Fruit fly (Drosophila melanogaster) Kc167 (cell line): Measurements from ENCODE around the gene CG43246.

ENCODE experiments used
- Myc ChIP-seq: fragments of >200 bp; optimal IDR thresholded peaks from 2 replicates; lab custom pipeline; 2017; ENCODE audit warnings: missing external identifiers
- Sin3A ChIP-seq: fragments of >200 bp; optimal IDR thresholded peaks from 2 replicates; lab custom pipeline; 2018; ENCODE audit warnings: missing external identifiers
- h ChIP-seq: fragments of >200 bp; optimal IDR thresholded peaks from 3 replicates; lab custom pipeline; 2018; ENCODE audit warnings: missing external identifiers
- insv ChIP-seq: fragments of >200 bp; optimal IDR thresholded peaks from 3 replicates; lab custom pipeline; 2018; ENCODE audit warnings: missing external identifiers
- psq ChIP-seq: fragments of >200 bp; optimal IDR thresholded peaks from 2 replicates; lab custom pipeline; 2017; ENCODE audit warnings: missing external identifiers
- ttk ChIP-seq: sonication (Bioruptor generic); optimal IDR thresholded peaks from 2 replicates; lab custom pipeline; 2017; ENCODE audit warnings: missing external identifiers

Gene CG43246

DNA sequence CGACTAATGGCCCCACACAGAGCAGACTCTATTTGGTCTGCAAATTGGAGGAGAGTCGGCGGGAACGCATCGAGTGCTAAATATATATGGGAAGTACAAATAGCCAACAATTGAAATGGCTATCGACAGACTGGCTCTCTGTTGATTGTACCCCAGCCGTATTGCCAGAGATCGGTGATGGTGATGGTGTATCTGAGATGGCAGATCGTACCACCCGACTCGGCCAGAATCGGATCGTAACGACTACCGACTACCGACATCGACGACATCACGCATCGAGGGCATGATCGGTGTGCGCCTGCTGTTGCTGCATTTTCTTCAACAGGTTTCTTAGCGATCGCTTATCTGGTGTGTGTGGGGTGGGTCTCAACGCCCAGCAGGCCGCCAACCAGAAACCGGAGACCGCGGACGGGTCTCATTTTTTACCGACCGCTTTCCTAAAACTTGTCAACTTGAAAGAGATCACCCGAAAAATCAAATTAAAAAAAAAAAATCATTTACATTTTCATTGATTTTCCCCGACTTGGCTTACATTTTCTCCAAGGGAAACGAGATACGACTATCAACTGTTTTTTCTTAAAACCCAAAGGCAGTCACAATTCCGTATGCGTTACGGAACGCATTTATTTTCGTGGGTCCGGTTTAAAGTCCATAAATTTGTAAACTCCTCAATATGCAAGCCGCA lies 7.7 kb downstream of the CG43246 start:
- no peak for TF ChIP-seq insv (lab: Kevin White, UChicago)
- TF ChIP-seq Myc, result no peak
- TF ChIP-seq ttk (lab: Kevin White, UChicago), result no peak
- no peak for TF ChIP-seq psq (lab: Kevin White, UChicago)
- no peak for TF ChIP-seq h (lab: Kevin White, UChicago)
- no peak for TF ChIP-seq Sin3A (lab: Kevin White, UChicago)

dm6 chr3L:14544987-14545943 lies 8.8 kb downstream of the CG43246 start:
- TF ChIP-seq h (lab: Kevin White, UChicago) (no peak), insv (lab: Kevin White, UChicago) (no peak), Sin3A (lab: Kevin White, UChicago) (no peak), Myc (no peak), ttk (lab: Kevin White, UChicago) (no peak), psq (lab: Kevin White, UChicago) (no peak)

DNA sequence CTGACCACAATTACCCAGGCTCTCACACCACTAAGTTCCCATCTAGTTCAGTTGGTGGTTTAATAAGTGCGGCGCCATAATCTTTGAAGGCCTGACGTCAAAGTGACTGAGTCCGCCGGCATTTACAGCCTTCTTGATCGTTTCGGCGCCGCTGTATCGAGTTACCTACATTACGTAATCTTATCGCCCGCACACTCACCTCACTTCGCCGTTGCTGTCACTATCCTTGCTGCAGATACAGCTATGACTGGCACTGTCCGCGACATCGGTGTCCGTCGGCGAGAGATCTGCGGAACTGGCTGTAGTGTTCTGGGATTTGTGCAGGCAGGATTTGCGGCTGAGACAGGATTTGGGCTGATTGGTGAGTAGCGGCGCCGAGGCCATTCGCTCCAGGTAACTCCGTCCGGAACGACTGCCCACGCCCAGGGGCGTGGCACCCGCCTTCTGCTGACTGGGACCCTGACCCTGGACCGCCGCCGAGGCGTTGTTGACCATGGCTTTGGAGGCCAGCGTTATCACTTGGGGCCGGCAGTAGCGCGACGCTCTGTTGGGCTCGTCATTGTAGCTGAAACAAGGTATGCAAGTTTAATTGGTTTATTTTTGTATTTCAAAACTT lies 10.6 kb downstream of the CG43246 start:
- TF ChIP-seq Myc (no peak), insv (lab: Kevin White, UChicago) (no peak), psq (lab: Kevin White, UChicago) (no peak), ttk (lab: Kevin White, UChicago) (no peak), Sin3A (lab: Kevin White, UChicago) (no peak), h (lab: Kevin White, UChicago) (no peak)

dm6 chr3L:14547811-14548765 lies 11.7 kb downstream of the CG43246 start:
- TF ChIP-seq psq (lab: Kevin White, UChicago) (no peak), insv (lab: Kevin White, UChicago) (no peak), h (lab: Kevin White, UChicago) (no peak)

dm6 chr3L:14549215-14549614 lies 12.8 kb downstream of the CG43246 start:
- TF ChIP-seq psq (lab: Kevin White, UChicago) (no peak), h (lab: Kevin White, UChicago) (no peak), Sin3A (lab: Kevin White, UChicago) (no peak), insv (lab: Kevin White, UChicago) (no peak), ttk (lab: Kevin White, UChicago) (no peak), Myc (no peak)

- no peak for TF ChIP-seq ttk (lab: Kevin White, UChicago)
- no peak for TF ChIP-seq insv (lab: Kevin White, UChicago)
- TF ChIP-seq h (lab: Kevin White, UChicago), result no peak
- no peak for TF ChIP-seq Sin3A (lab: Kevin White, UChicago)
- no peak for TF ChIP-seq psq (lab: Kevin White, UChicago)
- TF ChIP-seq Myc, result no peak
These were observed 13.5 kb downstream of the CG43246 start for dm6 chr3L:14549958-14550357.

dm6 chr3L:14550839-14551415 lies 14.5 kb downstream of the CG43246 start, which contains the start of gene Gbs-70E:
Gene Gbs-70E, minus strand, starts transcription at chr3L:14550975.
- no peak for TF ChIP-seq Sin3A (lab: Kevin White, UChicago)
- no peak for TF ChIP-seq Myc
- no peak for TF ChIP-seq insv (lab: Kevin White, UChicago)
- TF ChIP-seq ttk (lab: Kevin White, UChicago), result no peak
- TF ChIP-seq h (lab: Kevin White, UChicago), result no peak
- no peak for TF ChIP-seq psq (lab: Kevin White, UChicago)

dm6 chr3L:14551621-14552020 lies 15.2 kb downstream of the CG43246 start:
- TF ChIP-seq h (lab: Kevin White, UChicago) (no peak), ttk (lab: Kevin White, UChicago) (no peak), Myc (no peak), psq (lab: Kevin White, UChicago) (no peak), Sin3A (lab: Kevin White, UChicago) (no peak), insv (lab: Kevin White, UChicago) (no peak)

DNA sequence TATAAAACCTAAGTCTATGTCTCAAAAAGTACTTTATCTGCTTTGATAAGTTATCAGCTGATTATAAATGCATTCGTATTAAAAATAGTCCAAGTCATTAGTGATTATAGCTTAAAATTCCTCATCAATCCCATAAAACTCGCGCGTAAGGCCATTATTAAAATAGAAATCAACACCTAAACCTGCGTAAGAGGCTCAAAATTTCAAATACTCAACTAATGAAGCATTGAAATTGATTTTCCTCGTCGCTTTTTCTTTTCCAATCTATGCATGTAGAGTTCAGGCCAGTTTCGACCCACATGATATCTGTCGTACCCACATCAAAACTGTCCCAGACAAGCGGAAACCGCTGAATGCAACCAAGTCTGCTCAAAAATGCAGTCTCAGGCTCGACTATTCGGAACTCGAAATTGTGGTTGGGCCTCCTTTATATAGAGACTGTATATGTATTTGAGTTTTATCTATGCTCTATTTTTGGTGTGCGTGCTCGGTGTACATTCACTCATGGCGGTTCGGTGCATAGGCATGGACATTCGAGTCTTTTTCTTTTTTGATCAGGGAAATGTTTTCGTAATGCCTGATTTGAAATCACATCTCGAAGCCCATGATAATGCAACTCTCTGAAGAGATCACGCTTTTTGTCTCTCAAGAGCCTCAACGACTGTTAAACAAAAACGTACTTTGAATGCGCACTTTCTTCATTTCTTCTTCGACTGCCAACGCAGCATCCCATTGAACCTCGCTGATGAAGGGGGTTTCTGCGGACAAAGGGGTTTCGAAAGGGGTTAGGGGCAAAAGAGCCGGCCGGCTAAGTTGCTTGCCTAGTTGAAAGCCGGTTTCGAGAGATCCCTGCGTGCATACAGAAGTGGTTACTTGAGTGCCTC lies 15.8 kb downstream of the CG43246 start:
- no peak for TF ChIP-seq h (lab: Kevin White, UChicago)
- no peak for TF ChIP-seq insv (lab: Kevin White, UChicago)
- no peak for TF ChIP-seq ttk (lab: Kevin White, UChicago)
- no peak for TF ChIP-seq psq (lab: Kevin White, UChicago)
- TF ChIP-seq Sin3A (lab: Kevin White, UChicago), result no peak
- no peak for TF ChIP-seq Myc
